Fruit fly (Drosophila melanogaster) whole organism, prepupa: Measurements from ENCODE around the gene CG16717.

ENCODE experiments used
- Blimp-1 ChIP-seq: fragments of 200-800 bp; sonication (Bioruptor generic); optimal IDR thresholded peaks from 3 replicates; lab custom pipeline; 2017; ENCODE audit warnings: missing biosample characterization, missing genetic modification characterization, mild to moderate bottlenecking, moderate library complexity, missing genetic modification reagents
- CG16779 ChIP-seq: fragments of 200-800 bp; sonication (Bioruptor generic); optimal IDR thresholded peaks from 3 replicates; lab custom pipeline; 2017; ENCODE audit warnings: missing biosample characterization, mild to moderate bottlenecking, missing genetic modification characterization
- CG6276 ChIP-seq: fragments of 200-800 bp; sonication (Bioruptor generic); optimal IDR thresholded peaks from 2 replicates; lab custom pipeline; 2017; ENCODE audit warnings: missing biosample characterization, mild to moderate bottlenecking, missing genetic modification characterization
- CG6792 ChIP-seq: fragments of 200-800 bp; sonication (Bioruptor generic); optimal IDR thresholded peaks from 3 replicates; lab custom pipeline; 2016; ENCODE audit warnings: missing biosample characterization, missing genetic modification characterization
- Ets96B ChIP-seq: fragments of 200-800 bp; optimal IDR thresholded peaks from 2 replicates; lab custom pipeline; 2019; ENCODE audit warnings: missing biosample characterization, mild to moderate bottlenecking, missing genetic modification characterization, moderate library complexity
- Gug ChIP-seq: fragments of 200-800 bp; sonication (Bioruptor generic); IDR thresholded peaks from 2 replicates; pipeline ENCODE4 v1.3.6; 2022; ENCODE audit warnings: missing biosample characterization, missing genetic modification characterization
- Hr39 ChIP-seq: fragments of 200-800 bp; sonication (Bioruptor generic); optimal IDR thresholded peaks from 2 replicates; lab custom pipeline; 2016; ENCODE audit warnings: missing biosample characterization, missing genetic modification characterization
- Lpt ChIP-seq: fragments of 200-800 bp; sonication (Bioruptor generic); optimal IDR thresholded peaks from 3 replicates; lab custom pipeline; 2016; ENCODE audit warnings: missing biosample characterization, missing genetic modification characterization
- OdsH ChIP-seq: fragments of 200-800 bp; sonication (Bioruptor generic); optimal IDR thresholded peaks from 3 replicates; lab custom pipeline; 2016; ENCODE audit warnings: missing biosample characterization, missing genetic modification characterization
- dac ChIP-seq: fragments of 200-800 bp; sonication (Bioruptor generic); optimal IDR thresholded peaks from 2 replicates; lab custom pipeline; 2017; ENCODE audit warnings: missing biosample characterization, mild to moderate bottlenecking, missing genetic modification characterization
- salr ChIP-seq, 2 experiments: fragments of 200-800 bp; sonication (Bioruptor generic); optimal IDR thresholded peaks; 3 replicates each; lab custom pipeline; 2016 to 2018; ENCODE audit warnings: missing biosample characterization in 2 of 2, missing genetic modification characterization in 2 of 2, mild to moderate bottlenecking in 1 of 2
- ss ChIP-seq, 2 experiments: fragments of 200-800 bp; sonication (Bioruptor generic); optimal IDR thresholded peaks; 2 replicates in 1 of 2; 3 replicates in 1 of 2; lab custom pipeline; 2017 to 2018; ENCODE audit warnings: mild to moderate bottlenecking in 2 of 2, missing biosample characterization in 2 of 2, missing genetic modification characterization in 2 of 2, moderate library complexity in 1 of 2

- TF ChIP-seq Lpt (GFP tag; lab: Kevin White, UChicago), result no peak
- no peak for TF ChIP-seq Blimp-1
- TF ChIP-seq Hr39, result no peak
- no peak for TF ChIP-seq ss (GFP tag; optimal IDR thresholded peaks at IDR 0.05; lab: Kevin White, UChicago)
- TF ChIP-seq dac (GFP tag; lab: Kevin White, UChicago), result no peak
- TF ChIP-seq Gug (GFP tag; lab: Robert Waterston, UW), result no peak
- no peak for TF ChIP-seq Ets96B
- TF ChIP-seq OdsH, result no peak
- no peak for TF ChIP-seq CG16779 (tag; lab: Kevin White, UChicago)
- TF ChIP-seq salr (GFP tag; optimal IDR thresholded peaks at IDR 0.05; lab: Kevin White, UChicago), result no peak
- TF ChIP-seq CG6276 (GFP tag; lab: Kevin White, UChicago), result no peak
- TF ChIP-seq CG6792, result no peak
Measured at dm6 chr3L:9687536-9687935, 8.5 kb downstream of the CG16717 start.
